Fruit fly (Drosophila melanogaster) whole organism, embryonic: Measurements from ENCODE around the gene Mettl5.

Source experiments
- Atf-2 ChIP-seq: fragments of 200-800 bp; sonication (Bioruptor generic); optimal IDR thresholded peaks from 2 replicates; lab custom pipeline; 2016; ENCODE audit warnings: missing biosample characterization, missing genetic modification characterization
- BEAF-32 ChIP-seq: fragments of 200-800 bp; sonication (Bioruptor generic); optimal IDR thresholded peaks from 3 replicates; lab custom pipeline; 2017; ENCODE audit warnings: missing biosample characterization, missing genetic modification characterization, mild to moderate bottlenecking, moderate library complexity, missing genetic modification reagents
- Bgb ChIP-seq: fragments of 200-800 bp; sonication (Bioruptor generic); IDR thresholded peaks from 2 replicates; pipeline ENCODE4 v1.3.6; 2022; ENCODE audit warnings: missing biosample characterization, missing genetic modification characterization; ENCODE audit not compliant: partially characterized antibody
- BtbVII ChIP-seq: fragments of 200-800 bp; sonication (Bioruptor generic); optimal IDR thresholded peaks from 3 replicates; lab custom pipeline; 2017; ENCODE audit warnings: missing biosample characterization, mild to moderate bottlenecking, missing genetic modification characterization
- CG10147 ChIP-seq: fragments of 200-800 bp; sonication (Bioruptor generic); optimal IDR thresholded peaks from 2 replicates; lab custom pipeline; 2019; ENCODE audit warnings: missing biosample characterization, mild to moderate bottlenecking, missing genetic modification characterization, moderate library complexity
- CG10654 ChIP-seq: fragments of 200-800 bp; sonication (Bioruptor generic); optimal IDR thresholded peaks from 2 replicates; lab custom pipeline; 2016; ENCODE audit warnings: missing biosample characterization, missing genetic modification characterization
- CG10959 ChIP-seq: fragments of 200-800 bp; sonication (Bioruptor generic); IDR thresholded peaks from 2 replicates; pipeline ENCODE4 v1.3.6; 2022; ENCODE audit warnings: missing biosample characterization, missing genetic modification characterization
- CG12299 ChIP-seq: fragments of 200-800 bp; sonication (Bioruptor generic); optimal IDR thresholded peaks from 2 replicates; lab custom pipeline; 2018; ENCODE audit warnings: missing biosample characterization, mild to moderate bottlenecking, missing genetic modification characterization
- CG13894 ChIP-seq: fragments of 200-800 bp; sonication (Bioruptor generic); optimal IDR thresholded peaks from 3 replicates; lab custom pipeline; 2018; ENCODE audit warnings: missing biosample characterization, mild to moderate bottlenecking, missing genetic modification characterization, moderate library complexity
- CG14710 ChIP-seq: fragments of 200-800 bp; sonication (Bioruptor generic); optimal IDR thresholded peaks from 3 replicates; lab custom pipeline; 2019; ENCODE audit warnings: missing biosample characterization, mild to moderate bottlenecking, missing genetic modification characterization, moderate library complexity
- CG14860 ChIP-seq: fragments of 200-800 bp; sonication (Bioruptor generic); IDR thresholded peaks from 3 replicates; pipeline ENCODE4 v1.3.6; 2022; ENCODE audit warnings: missing biosample characterization, missing genetic modification characterization; ENCODE audit not compliant: partially characterized antibody
- CG15514 ChIP-seq: fragments of 200-800 bp; sonication (Bioruptor generic); optimal IDR thresholded peaks from 3 replicates; lab custom pipeline; 2017; ENCODE audit warnings: missing biosample characterization, missing genetic modification characterization, mild to moderate bottlenecking, moderate library complexity, missing genetic modification reagents
- CG17612 ChIP-seq: fragments of 200-800 bp; sonication (Bioruptor generic); IDR thresholded peaks from 2 replicates; pipeline ENCODE4 v1.3.6; 2022; ENCODE audit warnings: missing biosample characterization, missing genetic modification characterization
- CG30431 ChIP-seq: fragments of 200-800 bp; sonication (Bioruptor generic); optimal IDR thresholded peaks from 2 replicates; lab custom pipeline; 2017; ENCODE audit warnings: missing biosample characterization, missing genetic modification characterization
- CG31224 ChIP-seq: fragments of 200-800 bp; sonication (Bioruptor generic); IDR thresholded peaks from 2 replicates; pipeline ENCODE4 v1.3.6; 2022; ENCODE audit warnings: missing biosample characterization, missing genetic modification characterization
- CG34376 ChIP-seq: fragments of 200-800 bp; sonication (Bioruptor generic); optimal IDR thresholded peaks from 2 replicates; lab custom pipeline; 2018; ENCODE audit warnings: missing biosample characterization, mild to moderate bottlenecking, missing genetic modification characterization
- CG4424 ChIP-seq: fragments of 200-800 bp; sonication (Bioruptor generic); optimal IDR thresholded peaks from 3 replicates; lab custom pipeline; 2016; ENCODE audit warnings: missing biosample characterization, missing genetic modification characterization
- CG4854 ChIP-seq: fragments of 200-800 bp; sonication (Bioruptor generic); optimal IDR thresholded peaks from 2 replicates; lab custom pipeline; 2016; ENCODE audit warnings: missing biosample characterization, missing genetic modification characterization, inconsistent platforms
- CG6813 ChIP-seq: fragments of 200-800 bp; sonication (Bioruptor generic); optimal IDR thresholded peaks from 2 replicates; lab custom pipeline; 2017; ENCODE audit warnings: missing biosample characterization, missing genetic modification characterization, mild to moderate bottlenecking, moderate library complexity, missing genetic modification reagents
- CG7839 ChIP-seq: fragments of 200-800 bp; sonication (Bioruptor generic); optimal IDR thresholded peaks from 3 replicates; lab custom pipeline; 2018; ENCODE audit warnings: missing biosample characterization, mild to moderate bottlenecking, missing genetic modification characterization, moderate library complexity
- CG8359 ChIP-seq: fragments of 200-800 bp; sonication (Bioruptor generic); optimal IDR thresholded peaks from 2 replicates; lab custom pipeline; 2017; ENCODE audit warnings: missing biosample characterization, mild to moderate bottlenecking, missing genetic modification characterization, borderline replicate concordance
- D ChIP-seq, 2 experiments: fragments of 200-800 bp in 1 of 2; fragments of >200 bp in 1 of 2; sonication (Bioruptor generic) in 1 of 2; optimal IDR thresholded peaks; 2 replicates in 1 of 2; 3 replicates in 1 of 2; lab custom pipeline; 2017; ENCODE audit warnings: mild to moderate bottlenecking in 1 of 2, missing biosample characterization in 1 of 2, missing genetic modification characterization in 1 of 2, missing genetic modification reagents in 1 of 2
- Doc3 ChIP-seq: fragments of 200-800 bp; sonication (Bioruptor generic); IDR thresholded peaks from 3 replicates; pipeline ENCODE4 v1.3.6; 2022; ENCODE audit warnings: missing biosample characterization, missing genetic modification characterization; ENCODE audit not compliant: partially characterized antibody
- Dp ChIP-seq: fragments of 200-800 bp; sonication (Bioruptor generic); optimal IDR thresholded peaks from 2 replicates; lab custom pipeline; 2018; ENCODE audit warnings: missing biosample characterization, mild to moderate bottlenecking, missing genetic modification characterization, moderate library complexity
- Gug ChIP-seq: fragments of 200-800 bp; sonication (Bioruptor generic); IDR thresholded peaks from 4 replicates; pipeline ENCODE4 v1.3.6; 2022; ENCODE audit warnings: missing biosample characterization, missing genetic modification characterization
- HmgZ ChIP-seq: fragments of 200-800 bp; sonication (Bioruptor generic); optimal IDR thresholded peaks from 2 replicates; lab custom pipeline; 2018; ENCODE audit warnings: missing biosample characterization, mild to moderate bottlenecking, missing genetic modification characterization
- NFAT ChIP-seq: fragments of 200-800 bp; sonication (Bioruptor generic); IDR thresholded peaks from 2 replicates; pipeline ENCODE4 v1.3.6; 2022; ENCODE audit warnings: missing biosample characterization, missing genetic modification characterization
- NK7.1 ChIP-seq: fragments of 200-800 bp; sonication (Bioruptor generic); optimal IDR thresholded peaks from 3 replicates; lab custom pipeline; 2016; ENCODE audit warnings: missing biosample characterization, missing genetic modification characterization
- Ptx1 ChIP-seq: fragments of 200-800 bp; sonication (Bioruptor generic); IDR thresholded peaks from 2 replicates; pipeline ENCODE4 v1.3.6; 2022; ENCODE audit warnings: missing biosample characterization, missing genetic modification characterization
- Side ChIP-seq: fragments of 200-800 bp; sonication (Bioruptor generic); optimal IDR thresholded peaks from 2 replicates; lab custom pipeline; 2016; ENCODE audit warnings: missing biosample characterization, missing genetic modification characterization
- ab ChIP-seq: fragments of 200-800 bp; sonication (Bioruptor generic); optimal IDR thresholded peaks from 2 replicates; lab custom pipeline; 2016; ENCODE audit warnings: missing biosample characterization, missing genetic modification characterization
- bigmax ChIP-seq: fragments of 200-800 bp; sonication (Bioruptor generic); optimal IDR thresholded peaks from 2 replicates; lab custom pipeline; 2018; ENCODE audit warnings: missing biosample characterization, mild to moderate bottlenecking, missing genetic modification characterization
- chif ChIP-seq, 2 experiments: fragments of 200-800 bp; sonication (Bioruptor generic); optimal IDR thresholded peaks; 3 replicates each; lab custom pipeline; 2016; ENCODE audit warnings: missing biosample characterization in 2 of 2, missing genetic modification characterization in 2 of 2
- dm ChIP-seq: fragments of 200-800 bp; sonication (Bioruptor generic); optimal IDR thresholded peaks from 3 replicates; lab custom pipeline; 2016; ENCODE audit warnings: missing biosample characterization, missing genetic modification characterization
- dysf ChIP-seq: fragments of 200-800 bp; sonication (Bioruptor generic); IDR thresholded peaks from 3 replicates; pipeline ENCODE4 v1.3.6; 2022; ENCODE audit warnings: missing biosample characterization, missing genetic modification characterization
- exex ChIP-seq: fragments of 200-800 bp; sonication (Bioruptor generic); optimal IDR thresholded peaks from 4 replicates; lab custom pipeline; 2018; ENCODE audit warnings: missing biosample characterization, mild to moderate bottlenecking, missing genetic modification characterization, moderate library complexity
- fd102C ChIP-seq: fragments of 200-800 bp; sonication (Bioruptor generic); optimal IDR thresholded peaks from 2 replicates; lab custom pipeline; 2018; ENCODE audit warnings: missing biosample characterization, mild to moderate bottlenecking, missing genetic modification characterization, moderate library complexity
- gem ChIP-seq: fragments of 200-800 bp; sonication (Bioruptor generic); optimal IDR thresholded peaks from 2 replicates; lab custom pipeline; 2019; ENCODE audit warnings: missing biosample characterization, mild to moderate bottlenecking, missing genetic modification characterization, moderate library complexity
- gro ChIP-seq: fragments of 200-800 bp; sonication (Bioruptor generic); optimal IDR thresholded peaks from 2 replicates; lab custom pipeline; 2016; ENCODE audit warnings: missing biosample characterization, missing genetic modification characterization
- kah ChIP-seq: fragments of 200-800 bp; sonication (Bioruptor generic); optimal IDR thresholded peaks from 2 replicates; lab custom pipeline; 2018; ENCODE audit warnings: missing biosample characterization, mild to moderate bottlenecking, missing genetic modification characterization
- knrl ChIP-seq: fragments of 200-800 bp; sonication (Bioruptor generic); IDR thresholded peaks from 3 replicates; pipeline ENCODE4 v1.3.6; 2022; ENCODE audit warnings: missing biosample characterization, missing genetic modification characterization; ENCODE audit not compliant: partially characterized antibody
- nau ChIP-seq: fragments of 200-800 bp; sonication (Bioruptor generic); optimal IDR thresholded peaks from 3 replicates; lab custom pipeline; 2017; ENCODE audit warnings: missing biosample characterization, mild to moderate bottlenecking, missing genetic modification characterization, missing genetic modification reagents
- odd ChIP-seq: fragments of 200-800 bp; sonication (Bioruptor generic); optimal IDR thresholded peaks from 2 replicates; lab custom pipeline; 2017; ENCODE audit warnings: missing biosample characterization, mild to moderate bottlenecking, missing genetic modification characterization
- pan ChIP-seq, 4 experiments: fragments of >200 bp in 3 of 4; fragments of 200-800 bp in 1 of 4; sonication (Bioruptor generic) in 1 of 4; optimal IDR thresholded peaks in 3 of 4; IDR thresholded peaks in 1 of 4; 2 replicates each; pipeline versions ENCODE4 v1.3.6 to Lab custom; 2017 to 2022; ENCODE audit warnings: missing biosample characterization in 2 of 4, missing genetic modification characterization in 2 of 4, mixed read lengths in 1 of 4
- sima ChIP-seq: fragments of 200-800 bp; sonication (Bioruptor generic); optimal IDR thresholded peaks from 2 replicates; lab custom pipeline; 2016; ENCODE audit warnings: missing biosample characterization, missing genetic modification characterization
- slp2 ChIP-seq: fragments of 200-800 bp; sonication (Bioruptor generic); optimal IDR thresholded peaks from 2 replicates; lab custom pipeline; 2016; ENCODE audit warnings: missing biosample characterization, missing genetic modification characterization
- tap ChIP-seq: fragments of 200-800 bp; optimal IDR thresholded peaks from 3 replicates; lab custom pipeline; 2019; ENCODE audit warnings: missing biosample characterization, mild to moderate bottlenecking, missing genetic modification characterization, moderate library complexity

Mettl5 gene

dm6 chr3L:19260278-19260803 is 3.2 kb upstream of the Mettl5 start, which contains the start of gene nes (continued):
- TF ChIP-seq chif (GFP tag; optimal IDR thresholded peaks at IDR 0.05; lab: Kevin White, UChicago), result no peak
- TF ChIP-seq CG34376 (GFP tag; lab: Kevin White, UChicago), result peak; percentile 58
- TF ChIP-seq Atf-2 (GFP tag; lab: Kevin White, UChicago), result no peak
- TF ChIP-seq Doc3 (GFP tag; lab: Robert Waterston, UW), result 0 out of 3 replicates have a peak, but pooled peaks have one; percentile 44
- TF ChIP-seq NFAT (GFP tag; lab: Robert Waterston, UW), result peak; percentile 11; the same call in 1 of the 2 replicates
- peak; percentile 6 for TF ChIP-seq CG14710 (tag; lab: Kevin White, UChicago)
- TF ChIP-seq Ptx1 (GFP tag; lab: Robert Waterston, UW), result peak; percentile 25; the same call in 1 of the 2 replicates
- TF ChIP-seq CG12299 (tag; lab: Kevin White, UChicago), result peak; percentile 6
- no peak for TF ChIP-seq kah (GFP tag; lab: Kevin White, UChicago)
- TF ChIP-seq exex (tag; lab: Kevin White, UChicago), result peak; percentile 71
- no peak for TF ChIP-seq tap
- peak; percentile 37 for TF ChIP-seq CG10147 (GFP tag; lab: Kevin White, UChicago)
- TF ChIP-seq CG4854 (GFP tag; lab: Kevin White, UChicago), result no peak
- TF ChIP-seq Dp (GFP tag; lab: Kevin White, UChicago), result no peak
- TF ChIP-seq Bgb (GFP tag; lab: Robert Waterston, UW), result peak; percentile 52; the same call in 1 of the 2 replicates

dm6 chr3L:19261213-19261612 is 2.4 kb upstream of the Mettl5 start, which contains the start of gene Bet1:
TSS of gene Bet1 (plus strand) at chr3L:19261394.
- TF ChIP-seq dysf (GFP tag; lab: Robert Waterston, UW) (peak; percentile 20; the same call in 1 of the 3 replicates), NK7.1 (no peak), NFAT (GFP tag; lab: Robert Waterston, UW) (peak; percentile 14; the same call in 1 of the 2 replicates), HmgZ (tag; lab: Kevin White, UChicago) (no peak), nau (GFP tag; lab: Kevin White, UChicago) (no peak), gro (GFP tag; lab: Kevin White, UChicago) (no peak), CG13894 (tag; lab: Kevin White, UChicago) (no peak), BtbVII (GFP tag; lab: Kevin White, UChicago) (no peak), pan (optimal IDR thresholded peaks at IDR 0.05; lab: Kevin White, UChicago) (no peak), pan (GFP tag; optimal IDR thresholded peaks at IDR 0.05 in 1 of 2, IDR thresholded peaks at IDR 0.05 in 1 of 2) (peak in 1 of 2 experiments; percentile 41), CG6813 (GFP tag; lab: Kevin White, UChicago) (no peak), dm (GFP tag; lab: Kevin White, UChicago) (no peak), CG7839 (tag; lab: Kevin White, UChicago) (no peak), odd (no peak), fd102C (no peak), Side (GFP tag; lab: Kevin White, UChicago) (no peak), slp2 (no peak), CG10654 (no peak), CG17612 (GFP tag; lab: Robert Waterston, UW) (no peak), D (optimal IDR thresholded peaks at IDR 0.05; lab: Kevin White, UChicago) (no peak), D (GFP tag; optimal IDR thresholded peaks at IDR 0.05; lab: Kevin White, UChicago) (no peak), bigmax (GFP tag; lab: Kevin White, UChicago) (no peak), CG14860 (GFP tag; lab: Robert Waterston, UW) (no peak), CG30431 (GFP tag; lab: Kevin White, UChicago) (no peak), CG10959 (no peak), sima (no peak), CG4424 (GFP tag; lab: Kevin White, UChicago) (no peak), BEAF-32 (GFP tag; lab: Kevin White, UChicago) (no peak), ab (GFP tag; lab: Kevin White, UChicago) (no peak), Gug (GFP tag; lab: Robert Waterston, UW) (no peak), CG15514 (GFP tag; lab: Kevin White, UChicago) (no peak), gem (tag; lab: Kevin White, UChicago) (peak; percentile 20), CG8359 (GFP tag; lab: Kevin White, UChicago) (no peak), CG31224 (GFP tag; lab: Robert Waterston, UW) (no peak), knrl (GFP tag; lab: Robert Waterston, UW) (no peak)
